Fruit fly (Drosophila melanogaster): ENCODE data around the gene Drsl2.

Drsl2 gene

DNA sequence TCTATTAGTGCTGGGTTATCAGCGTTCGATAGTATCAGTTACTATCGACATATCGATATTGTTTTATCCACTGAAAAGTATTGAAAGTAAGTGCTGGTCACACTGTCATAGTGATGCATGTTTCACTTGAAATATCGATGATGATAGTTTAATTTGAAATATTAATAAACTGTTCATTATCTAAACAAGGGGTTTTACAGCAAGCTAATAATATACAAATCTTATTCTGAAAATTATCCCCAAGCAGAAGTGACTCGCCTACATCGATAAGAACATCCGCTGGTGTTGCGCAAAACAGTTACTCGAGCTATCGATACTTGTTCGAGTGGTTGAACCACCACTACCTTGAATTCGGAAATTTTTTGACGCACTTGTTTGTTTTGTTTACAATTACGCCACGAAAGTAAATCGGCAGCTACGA is 5.1 kb downstream of the Drsl2 start, which contains the start of the genes PIG-C, CG12016 and Dpm2 (continued):
- peak; percentile 45 for TF ChIP-seq CG11902 (GFP tag; optimal IDR thresholded peaks at IDR 0.05)
- no peak; the same call in 1 of the 3 replicates for TF ChIP-seq CG6163 (GFP tag; IDR thresholded peaks at IDR 0.05)
- peak; percentile 36 for TF ChIP-seq achi (GFP tag; optimal IDR thresholded peaks at IDR 0.05)
- TF ChIP-seq Eip78C (GFP tag) = peak; percentile 87
- TF ChIP-seq CG6276 (GFP tag; optimal IDR thresholded peaks at IDR 0.05) = no peak
- no peak for TF ChIP-seq CG3919 (GFP tag; optimal IDR thresholded peaks at IDR 0.05)
- TF ChIP-seq CG31627 (GFP tag; optimal IDR thresholded peaks at IDR 0.05) = peak; percentile 85
- peak; percentile 78 for TF ChIP-seq Sox14 (GFP tag; optimal IDR thresholded peaks at IDR 0.05)
- peak; percentile 19 for TF ChIP-seq fd59A (GFP tag; optimal IDR thresholded peaks at IDR 0.05)
- no peak for TF ChIP-seq CG11294 (GFP tag; IDR thresholded peaks at IDR 0.05)
- peak in 1 of 2 experiments; percentile 33 for TF ChIP-seq salr (GFP tag; optimal IDR thresholded peaks at IDR 0.05)
- TF ChIP-seq acj6 (GFP tag; optimal IDR thresholded peaks at IDR 0.05) = peak; percentile 63
- TF ChIP-seq Hr38 (GFP tag; optimal IDR thresholded peaks at IDR 0.05) = no peak
- TF ChIP-seq dsx (GFP tag; optimal IDR thresholded peaks at IDR 0.05; ENCODE audit: poor library complexity, severe bottlenecking) = peak; percentile 23
- TF ChIP-seq topi (GFP tag; optimal IDR thresholded peaks at IDR 0.05) = peak; percentile 64
- TF ChIP-seq CG8632 (GFP tag; optimal IDR thresholded peaks at IDR 0.05) = peak; percentile 29
- no peak for TF ChIP-seq fd85E (GFP tag; optimal IDR thresholded peaks at IDR 0.05)
- no peak for TF ChIP-seq CG8119 (GFP tag; IDR thresholded peaks at IDR 0.05)

DNA sequence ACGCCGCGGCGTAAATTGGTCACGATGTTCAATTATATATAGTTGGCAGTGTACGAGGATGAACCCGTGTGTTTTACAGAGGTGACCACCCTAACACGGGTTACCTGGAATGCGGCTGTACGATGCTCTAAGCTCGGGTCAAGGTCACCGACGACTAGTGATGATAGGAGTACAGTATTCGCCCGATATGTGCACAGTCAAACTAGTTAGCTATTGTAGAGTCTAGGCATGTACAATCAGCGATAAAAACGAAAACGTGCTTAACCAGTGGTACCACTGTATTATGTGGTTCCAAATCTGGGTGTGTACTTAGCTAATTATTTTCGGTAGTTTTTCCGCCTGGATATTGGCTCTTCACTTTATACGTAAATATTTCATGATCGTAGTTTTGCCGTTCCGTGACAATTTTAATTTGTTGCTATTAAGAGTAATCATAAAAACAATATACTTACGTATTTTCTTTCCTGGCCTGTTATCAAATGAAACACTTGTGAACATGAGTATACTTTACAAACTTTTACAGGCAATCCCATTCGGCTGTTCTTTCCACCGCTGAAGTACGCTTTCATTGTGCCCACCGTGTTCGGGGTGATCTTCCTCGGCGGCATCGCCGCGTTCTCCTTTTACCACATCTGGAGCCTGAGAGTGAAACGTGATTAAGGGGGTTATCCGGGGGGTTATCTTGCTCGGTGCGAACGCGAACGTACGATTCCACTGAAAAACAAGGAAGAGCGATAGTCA is 6.0 kb downstream of the Drsl2 start:
- TF ChIP-seq CG6808 (GFP tag; optimal IDR thresholded peaks at IDR 0.05) (peak; percentile 5), CG15336 (GFP tag; IDR thresholded peaks at IDR 0.05) (0 out of 2 replicates have a peak, but pooled peaks have one; percentile 36), fkh (GFP tag; optimal IDR thresholded peaks at IDR 0.05) (no peak), CG3919 (GFP tag; optimal IDR thresholded peaks at IDR 0.05) (peak; percentile 25), OdsH (GFP tag; optimal IDR thresholded peaks at IDR 0.05) (peak; percentile 25), lz (GFP tag; optimal IDR thresholded peaks at IDR 0.05) (no peak), acj6 (GFP tag; optimal IDR thresholded peaks at IDR 0.05) (peak; percentile 19), esn (GFP tag; optimal IDR thresholded peaks at IDR 0.05) (peak; percentile 10), Met (GFP tag; optimal IDR thresholded peaks at IDR 0.05) (no peak), CG6163 (GFP tag; IDR thresholded peaks at IDR 0.05) (0 out of 3 replicates have a peak, but pooled peaks have one; percentile 41), CG4318 (GFP tag; optimal IDR thresholded peaks at IDR 0.05) (no peak), Eip75B (GFP tag; optimal IDR thresholded peaks at IDR 0.05) (peak; percentile 22), Eip93F (GFP tag; optimal IDR thresholded peaks at IDR 0.05) (no peak), eg (GFP tag; IDR thresholded peaks at IDR 0.05) (no peak), Eip78C (GFP tag) (peak; percentile 75), Smox (GFP tag; optimal IDR thresholded peaks at IDR 0.05) (no peak), Hr4 (GFP tag; optimal IDR thresholded peaks at IDR 0.05) (peak; percentile 55), CG10669 (GFP tag; optimal IDR thresholded peaks at IDR 0.05) (peak; percentile 21), CG32006 (GFP tag; optimal IDR thresholded peaks at IDR 0.05) (peak; percentile 38), CG31627 (GFP tag; optimal IDR thresholded peaks at IDR 0.05) (no peak), dsx (GFP tag; optimal IDR thresholded peaks at IDR 0.05; ENCODE audit: poor library complexity, severe bottlenecking) (peak; percentile 24), svp (GFP tag) (peak; percentile 100)

DNA sequence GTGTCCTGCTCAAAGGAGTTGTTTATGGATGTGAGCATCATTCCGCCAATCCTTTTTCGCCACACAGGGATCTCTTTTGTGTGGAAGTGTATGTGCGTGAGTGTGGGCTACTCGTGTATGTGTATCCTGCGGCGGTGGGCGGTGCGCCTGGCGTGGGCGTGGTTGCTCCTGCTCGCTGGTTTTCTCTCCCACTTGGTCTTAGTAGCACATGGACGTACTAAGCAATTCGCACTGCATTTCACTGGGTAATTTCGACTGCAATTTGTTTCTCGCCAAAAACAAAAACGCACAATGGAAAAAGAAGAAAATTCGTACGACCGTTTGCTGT is 11.4 kb downstream of the Drsl2 start:
- TF ChIP-seq CG31627 (GFP tag; optimal IDR thresholded peaks at IDR 0.05) = no peak
- TF ChIP-seq CG11294 (GFP tag; IDR thresholded peaks at IDR 0.05) = no peak
- no peak for TF ChIP-seq achi (GFP tag; optimal IDR thresholded peaks at IDR 0.05)
- TF ChIP-seq Ets21C (GFP tag; optimal IDR thresholded peaks at IDR 0.05) = no peak
- TF ChIP-seq Ets96B (tag; optimal IDR thresholded peaks at IDR 0.05) = no peak
- no peak for TF ChIP-seq spab (GFP tag; optimal IDR thresholded peaks at IDR 0.05)
- TF ChIP-seq CG7368 (GFP tag; optimal IDR thresholded peaks at IDR 0.05) = no peak
- no peak for TF ChIP-seq Sox102F (GFP tag; optimal IDR thresholded peaks at IDR 0.05)
